Fruit fly (Drosophila melanogaster): ENCODE results near the gene CG1835.

Gene CG1835

DNA sequence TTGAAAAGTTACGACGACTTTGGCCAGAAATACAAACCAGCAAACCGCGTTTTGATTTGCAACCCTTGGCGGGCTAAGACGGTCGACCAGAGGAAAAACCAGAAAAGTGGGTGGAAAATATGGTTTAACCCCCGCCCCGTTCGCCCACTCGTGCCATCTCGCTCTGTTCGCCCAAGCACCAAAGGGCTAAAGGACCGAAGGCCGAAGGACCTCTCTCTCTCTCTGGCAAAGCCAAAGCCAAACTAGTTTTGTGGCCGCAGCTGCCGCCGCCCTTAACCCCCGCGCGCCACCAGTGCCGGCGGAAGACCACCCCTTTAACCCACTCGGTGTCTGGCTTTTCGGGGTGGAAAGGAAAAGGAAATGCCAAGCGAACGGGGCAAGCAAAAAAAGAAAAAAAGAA is 25.5 kb downstream of the CG1835 start (continued):
- TF ChIP-seq vnd (GFP tag; IDR thresholded peaks at IDR 0.05; ENCODE audit: partially characterized antibody), result no peak
- TF ChIP-seq Adf1 (GFP tag; IDR thresholded peaks at IDR 0.05), result peak; percentile 62; the same call in 1 of the 2 replicates
- no peak for TF ChIP-seq repo (GFP tag; optimal IDR thresholded peaks at IDR 0.05)
- TF ChIP-seq gfzf (GFP tag; optimal IDR thresholded peaks at IDR 0.05), result no peak
- TF ChIP-seq seq (GFP tag; IDR thresholded peaks at IDR 0.05), result peak; percentile 94
- no peak for TF ChIP-seq Atf6 (GFP tag; IDR thresholded peaks at IDR 0.05)
- TF ChIP-seq CG17385 (GFP tag; optimal IDR thresholded peaks at IDR 0.05), result no peak
- TF ChIP-seq Max (GFP tag; optimal IDR thresholded peaks at IDR 0.05), result no peak
- TF ChIP-seq CoRest (tag; optimal IDR thresholded peaks at IDR 0.05), result no peak
- no peak for TF ChIP-seq cas (GFP tag; IDR thresholded peaks at IDR 0.05)
- no peak for TF ChIP-seq MESR4 (GFP tag; optimal IDR thresholded peaks at IDR 0.05)
- no peak for TF ChIP-seq gt (GFP tag; IDR thresholded peaks at IDR 0.05)
- TF ChIP-seq CG33557 (GFP tag; optimal IDR thresholded peaks at IDR 0.05), result no peak
- TF ChIP-seq Nf-YB (GFP tag; optimal IDR thresholded peaks at IDR 0.05), result peak; percentile 88
- TF ChIP-seq CG12219 (GFP tag; optimal IDR thresholded peaks at IDR 0.05), result no peak
- TF ChIP-seq Atf3 (GFP tag; optimal IDR thresholded peaks at IDR 0.05), result no peak
- TF ChIP-seq ato (GFP tag; IDR thresholded peaks at IDR 0.05; ENCODE audit: partially characterized antibody), result no peak
- no peak for TF ChIP-seq CG12769 (tag; optimal IDR thresholded peaks at IDR 0.05)
- no peak for TF ChIP-seq tgo (GFP tag; IDR thresholded peaks at IDR 0.05)
- no peak for TF ChIP-seq tx (GFP tag; optimal IDR thresholded peaks at IDR 0.05)
- TF ChIP-seq CG16815 (GFP tag; optimal IDR thresholded peaks at IDR 0.05), result no peak
- TF ChIP-seq dm (GFP tag; optimal IDR thresholded peaks at IDR 0.05), result no peak
- no peak for TF ChIP-seq row (GFP tag; IDR thresholded peaks at IDR 0.05)
- TF ChIP-seq br (optimal IDR thresholded peaks at IDR 0.05), result no peak
- no peak for TF ChIP-seq odd (GFP tag; optimal IDR thresholded peaks at IDR 0.05)
- TF ChIP-seq crol (GFP tag; IDR thresholded peaks at IDR 0.05), result peak; percentile 82
- no peak for TF ChIP-seq Lpt (GFP tag; optimal IDR thresholded peaks at IDR 0.05)
- no peak for TF ChIP-seq Xbp1 (GFP tag; optimal IDR thresholded peaks at IDR 0.05)
- no peak for TF ChIP-seq pita (GFP tag; optimal IDR thresholded peaks at IDR 0.05)
- no peak for TF ChIP-seq ara (GFP tag; IDR thresholded peaks at IDR 0.05)
- no peak for TF ChIP-seq CG15514 (GFP tag; optimal IDR thresholded peaks at IDR 0.05)
- TF ChIP-seq Blimp-1 (GFP tag; optimal IDR thresholded peaks at IDR 0.05), result no peak
- no peak for TF ChIP-seq Drgx (GFP tag; IDR thresholded peaks at IDR 0.05)
- TF ChIP-seq lola (GFP tag; optimal IDR thresholded peaks at IDR 0.05), result no peak
- no peak for TF ChIP-seq CG17612 (GFP tag; IDR thresholded peaks at IDR 0.05)
- no peak for TF ChIP-seq nerfin-1 (tag; optimal IDR thresholded peaks at IDR 0.05)
- TF ChIP-seq Meics (GFP tag; optimal IDR thresholded peaks at IDR 0.05), result no peak
- no peak for TF ChIP-seq aop (GFP tag; IDR thresholded peaks at IDR 0.05)
- no peak for TF ChIP-seq CG34224 (GFP tag; IDR thresholded peaks at IDR 0.05; ENCODE audit: partially characterized antibody)
- no peak for TF ChIP-seq CG9215 (GFP tag; IDR thresholded peaks at IDR 0.05)
- no peak for TF ChIP-seq twi (tag; optimal IDR thresholded peaks at IDR 0.05)
- peak; percentile 34; the same call in 1 of the 2 replicates for TF ChIP-seq Bgb (GFP tag; IDR thresholded peaks at IDR 0.05; ENCODE audit: partially characterized antibody)
- TF ChIP-seq vfl (GFP tag; optimal IDR thresholded peaks at IDR 0.05), result no peak
- TF ChIP-seq CG10321 (GFP tag; IDR thresholded peaks at IDR 0.05), result peak; percentile 86
- no peak for TF ChIP-seq YL-1 (GFP tag; optimal IDR thresholded peaks at IDR 0.05)
- no peak for TF ChIP-seq tap (tag; optimal IDR thresholded peaks at IDR 0.05)
- TF ChIP-seq hb (GFP tag; IDR thresholded peaks at IDR 0.05; ENCODE audit: partially characterized antibody), result no peak
- TF ChIP-seq CG2678 (tag; optimal IDR thresholded peaks at IDR 0.05), result no peak
- TF ChIP-seq Nf-YC (tag; optimal IDR thresholded peaks at IDR 0.05), result peak; percentile 95
- no peak for TF ChIP-seq CG15479 (GFP tag; optimal IDR thresholded peaks at IDR 0.05)
- no peak for TF ChIP-seq CG30403 (GFP tag; optimal IDR thresholded peaks at IDR 0.05)
- TF ChIP-seq CG9437 (GFP tag; optimal IDR thresholded peaks at IDR 0.05), result no peak
